Worm (Caenorhabditis elegans): ENCODE data around the gene sor-1.

sor-1 gene

DNA sequence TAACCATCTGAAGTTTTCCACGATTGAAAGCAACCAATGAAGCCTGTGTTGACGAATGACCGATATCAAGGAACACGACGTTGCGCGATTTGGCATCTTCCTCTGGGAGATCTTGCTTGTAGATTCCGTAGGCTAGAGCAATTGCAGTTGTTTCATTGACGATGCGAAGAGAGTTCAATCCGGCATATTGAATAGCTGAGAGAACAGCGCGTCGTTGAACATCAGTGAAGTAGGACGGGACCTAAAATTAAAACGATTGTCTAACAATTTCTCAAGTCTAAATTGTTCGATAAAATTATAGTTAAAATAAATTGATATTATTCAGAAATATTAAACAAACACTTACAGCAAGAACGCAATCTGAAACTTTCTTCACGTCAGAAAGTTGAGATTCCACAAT is 28.1 kb downstream of the sor-1 start (continued):
- TF ChIP-seq mel-28 (tag; optimal IDR thresholded peaks at IDR 0.05; ENCODE audit: borderline replicate concordance): no peak
- peak; percentile 61 for TF ChIP-seq lin-54 (GFP tag; optimal IDR thresholded peaks at IDR 0.05)
- TF ChIP-seq hlh-12 (tag; optimal IDR thresholded peaks at IDR 0.05): no peak
- TF ChIP-seq ztf-26 (tag; optimal IDR thresholded peaks at IDR 0.05): no peak
- no peak for TF ChIP-seq madf-3 (GFP tag; IDR thresholded peaks at IDR 0.05)
- no peak for TF ChIP-seq ztf-25 (GFP tag; IDR thresholded peaks at IDR 0.05)
- TF ChIP-seq ccch-3 (GFP tag; optimal IDR thresholded peaks at IDR 0.05): no peak
- TF ChIP-seq hmg-1.2 (GFP tag; IDR thresholded peaks at IDR 0.05): no peak

ce11 chrIII:8446534-8446933 is 28.6 kb downstream of the sor-1 start, which contains the start of gene hsp-110:
Gene hsp-110 (minus strand): TSS chrIII:8446909.
- TF ChIP-seq hsf-1 (GFP tag; IDR thresholded peaks at IDR 0.05) (no peak), ceh-40 (GFP tag; IDR thresholded peaks at IDR 0.05) (peak; percentile 44; the same call in 1 of the 2 replicates), snpc-4 (GFP tag; optimal IDR thresholded peaks at IDR 0.05) (no peak), snpc-4 (tag; optimal IDR thresholded peaks at IDR 0.05) (peak in 1 of 4 experiments; percentile 18), lin-26 (GFP tag; IDR thresholded peaks at IDR 0.05) (peak; percentile 67), mxl-1 (tag; optimal IDR thresholded peaks at IDR 0.05) (no peak), ztf-18 (tag; optimal IDR thresholded peaks at IDR 0.05) (peak; percentile 24), B0261.1 (tag; optimal IDR thresholded peaks at IDR 0.05) (no peak), pbrm-1 (GFP tag; IDR thresholded peaks at IDR 0.05) (0 out of 2 replicates have a peak, but pooled peaks have one; percentile 12), mel-28 (tag; optimal IDR thresholded peaks at IDR 0.05; ENCODE audit: borderline replicate concordance) (no peak), C17E4.6 (GFP tag; IDR thresholded peaks at IDR 0.05) (no peak), tlf-1 (GFP tag; optimal IDR thresholded peaks at IDR 0.05) (no peak), snpc-3.4 (tag; optimal IDR thresholded peaks at IDR 0.05) (no peak), Y53G8AR.9 (GFP tag; conservative IDR thresholded peaks at IDR 0.05) (no peak), fkh-3 (tag; optimal IDR thresholded peaks at IDR 0.05) (no peak), hmg-20 (GFP tag; IDR thresholded peaks at IDR 0.05) (no peak), ztf-25 (GFP tag; IDR thresholded peaks at IDR 0.05) (peak; percentile 18; the same call in 1 of the 2 replicates), Y79H2A.3 (GFP tag; conservative IDR thresholded peaks at IDR 0.05) (no peak), dox-1 (GFP tag; IDR thresholded peaks at IDR 0.05) (peak; percentile 82; the same call in 1 of the 2 replicates), sptf-2 (GFP tag; optimal IDR thresholded peaks at IDR 0.05) (peak; percentile 75), madf-8 (GFP tag; conservative IDR thresholded peaks at IDR 0.05) (no peak)

DNA sequence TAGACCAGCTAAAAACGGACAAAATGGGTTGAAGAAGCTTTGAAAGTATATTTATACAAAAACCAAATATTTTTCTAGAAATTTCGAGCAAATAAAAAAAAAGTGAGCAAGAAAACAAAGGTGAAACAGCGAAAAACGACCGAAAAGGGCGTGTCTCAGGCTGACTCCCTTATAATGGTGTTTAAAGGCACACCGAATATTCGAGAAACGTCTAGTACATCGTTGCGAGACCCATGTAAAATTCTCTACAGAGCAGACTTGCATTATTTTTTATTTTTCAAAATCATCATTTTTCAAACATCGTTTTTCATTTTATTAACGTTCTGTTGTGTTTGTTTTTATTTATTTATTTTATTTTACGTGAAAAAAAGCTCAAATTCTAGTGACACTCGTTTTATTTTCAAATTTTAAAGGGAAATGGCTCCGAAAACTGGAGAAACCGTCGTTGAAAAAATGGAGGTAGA is 29.0 kb downstream of the sor-1 start, which contains the start of gene rpn-3:
TSS of gene rpn-3 (plus strand) at position 414 of the 464 bp plus-strand sequence.
- TF ChIP-seq hrde-1 (tag; optimal IDR thresholded peaks at IDR 0.05; ENCODE audit: borderline replicate concordance) (peak; percentile 17), Y53F4B.3 (GFP tag; IDR thresholded peaks at IDR 0.05) (no peak; the same call in 1 of the 2 replicates), D2030.7 (GFP tag; IDR thresholded peaks at IDR 0.05) (peak; percentile 87), let-607 (tag; optimal IDR thresholded peaks at IDR 0.05) (peak in 1 of 2 experiments; percentile 92), hmg-1.2 (GFP tag; IDR thresholded peaks at IDR 0.05) (peak; percentile 74), akir-1 (GFP tag; optimal IDR thresholded peaks at IDR 0.05) (no peak), lsy-27 (tag; optimal IDR thresholded peaks at IDR 0.05; ENCODE audit: borderline replicate concordance, insufficient read depth) (no peak), F39B2.1 (GFP tag; IDR thresholded peaks at IDR 0.05) (0 out of 2 replicates have a peak, but pooled peaks have one; percentile 71), B0261.1 (tag; optimal IDR thresholded peaks at IDR 0.05) (peak; percentile 28), bed-2 (GFP tag; IDR thresholded peaks at IDR 0.05) (peak; percentile 76; the same call in 1 of the 2 replicates), bed-1 (GFP tag; IDR thresholded peaks at IDR 0.05) (no peak), nfyb-1 (GFP tag; IDR thresholded peaks at IDR 0.05) (peak; percentile 95), rec-8 (tag; optimal IDR thresholded peaks at IDR 0.05) (peak in 1 of 2 experiments; percentile 26), ets-4 (GFP tag; optimal IDR thresholded peaks at IDR 0.05) (no peak), hlh-12 (tag; optimal IDR thresholded peaks at IDR 0.05) (no peak), ztf-18 (tag; optimal IDR thresholded peaks at IDR 0.05) (no peak), C17E4.6 (GFP tag; IDR thresholded peaks at IDR 0.05) (peak; percentile 89; the same call in 1 of the 2 replicates), die-1 (tag; optimal IDR thresholded peaks at IDR 0.05) (no peak), chd-7 (tag; optimal IDR thresholded peaks at IDR 0.05) (peak; percentile 49), ztf-25 (GFP tag; IDR thresholded peaks at IDR 0.05) (no peak), unc-130 (GFP tag; optimal IDR thresholded peaks at IDR 0.05) (peak; percentile 49), sea-2 (GFP tag; IDR thresholded peaks at IDR 0.05) (no peak), snpc-4 (GFP tag; optimal IDR thresholded peaks at IDR 0.05) (peak; percentile 38), snpc-4 (tag; optimal IDR thresholded peaks at IDR 0.05) (peak; percentile 46 to 84 (median 66)), nfya-2 (GFP tag; IDR thresholded peaks at IDR 0.05) (no peak)
